Fruit fly (Drosophila melanogaster) Kc167 (cell line): ENCODE data around the gene gammaTub23C.

ENCODE experiments used
- h ChIP-seq: fragments of >200 bp; optimal IDR thresholded peaks from 3 replicates; lab custom pipeline; 2018; ENCODE audit warnings: missing external identifiers
- insv ChIP-seq: fragments of >200 bp; optimal IDR thresholded peaks from 3 replicates; lab custom pipeline; 2018; ENCODE audit warnings: missing external identifiers
- psq ChIP-seq: fragments of >200 bp; optimal IDR thresholded peaks from 2 replicates; lab custom pipeline; 2017; ENCODE audit warnings: missing external identifiers

DNA sequence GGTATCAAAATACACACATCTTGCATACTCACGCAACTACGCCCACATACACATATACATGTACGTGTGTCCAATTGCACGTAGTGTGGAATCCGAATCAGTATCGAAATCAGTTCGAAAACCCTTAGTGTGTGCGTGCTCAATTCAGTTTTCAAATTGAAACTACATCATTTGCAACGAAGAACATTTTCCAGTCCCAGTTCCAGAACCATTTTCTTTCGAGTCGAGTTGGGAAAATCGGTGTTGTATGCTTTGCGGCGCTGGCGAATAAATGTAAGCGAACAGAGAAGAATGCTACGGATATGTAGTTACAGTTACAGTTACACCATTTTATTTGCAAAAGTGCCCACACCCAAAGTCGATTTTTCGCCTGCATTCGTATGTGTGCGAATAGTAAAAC, 15.7 kb upstream of the gammaTub23C start:
- no peak for TF ChIP-seq h (lab: Kevin White, UChicago)
- TF ChIP-seq insv: no peak
- no peak for TF ChIP-seq psq (lab: Kevin White, UChicago)
